Worm (Caenorhabditis elegans): Measurements from ENCODE around the gene ZK262.19.

DNA sequence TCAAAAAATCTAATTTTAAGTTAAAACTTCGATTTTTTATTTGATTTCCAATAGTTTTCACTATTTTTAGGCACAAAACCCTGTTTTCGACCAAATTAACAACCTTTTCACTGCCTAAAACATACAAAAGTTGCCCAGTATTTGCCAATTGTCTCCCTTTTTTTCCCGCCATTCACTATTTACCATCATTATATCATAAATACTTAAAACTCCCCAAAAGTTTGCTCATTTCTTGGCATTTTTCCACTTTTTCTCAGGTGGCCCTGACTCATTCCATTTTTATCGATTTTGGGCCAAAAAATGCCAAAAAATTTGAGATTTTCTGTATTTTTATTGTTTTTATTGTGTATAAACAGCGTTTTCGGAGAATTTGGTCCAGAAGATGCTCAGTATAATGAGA lies 11.4 kb downstream of the ZK262.19 start, which contains the start of gene txt-8:
- no peak for TF ChIP-seq him-1 (tag; optimal IDR thresholded peaks at IDR 0.05)
- no peak for TF ChIP-seq dao-5 (tag; optimal IDR thresholded peaks at IDR 0.05)
- TF ChIP-seq W03F9.2 (tag; optimal IDR thresholded peaks at IDR 0.05): no peak

Data from whole organism, L4/young adult.